Fruit fly (Drosophila melanogaster): ENCODE results near the gene CG14506.

- peak; percentile 37 for TF ChIP-seq phol (tag; optimal IDR thresholded peaks at IDR 0.05)
- TF ChIP-seq CG12769 (tag; optimal IDR thresholded peaks at IDR 0.05): no peak
- TF ChIP-seq Ada2b (GFP tag; IDR thresholded peaks at IDR 0.05): no peak
- TF ChIP-seq HHEX (GFP tag; optimal IDR thresholded peaks at IDR 0.05): no peak
- TF ChIP-seq en (GFP tag; optimal IDR thresholded peaks at IDR 0.05): no peak
- TF ChIP-seq Lim3 (GFP tag; IDR thresholded peaks at IDR 0.05): no peak
- no peak for TF ChIP-seq Nf-YA (GFP tag; IDR thresholded peaks at IDR 0.05)
Observed at dm6 chr3R:29277009-29277408, 20.0 kb downstream of the CG14506 start.

All from whole organism, embryonic.